Worm (Caenorhabditis elegans) whole organism, early embryonic: ENCODE results near the gene C01B10.7.

Experiments
- B0310.2 ChIP-seq: sonication (generic microtip); optimal IDR thresholded peaks from 2 replicates; lab custom pipeline; 2016; ENCODE audit warnings: mild to moderate bottlenecking, missing genetic modification characterization, missing compliant biosample characterization
- F13C5.2 ChIP-seq: sonication (generic microtip); optimal IDR thresholded peaks from 2 replicates; lab custom pipeline; 2017; ENCODE audit warnings: mild to moderate bottlenecking, missing genetic modification characterization, inconsistent platforms, missing compliant biosample characterization
- aly-1 ChIP-seq: sonication (generic microtip); optimal IDR thresholded peaks from 2 replicates; lab custom pipeline; 2016; ENCODE audit warnings: missing genetic modification characterization, missing compliant biosample characterization
- ama-1 ChIP-seq: fragments of 150-350 bp; optimal IDR thresholded peaks from 2 replicates; lab custom pipeline; 2014
- ceh-13 ChIP-seq: fragments of 200-800 bp; sonication (Bioruptor generic); optimal IDR thresholded peaks from 2 replicates; lab custom pipeline; 2018; ENCODE audit warnings: mild to moderate bottlenecking, missing genetic modification characterization, missing compliant biosample characterization
- ceh-36 ChIP-seq: sonication (generic microtip); optimal IDR thresholded peaks from 2 replicates; lab custom pipeline; 2016; ENCODE audit warnings: missing genetic modification characterization, inconsistent platforms, missing compliant biosample characterization
- ets-7 ChIP-seq: sonication (generic microtip); optimal IDR thresholded peaks from 2 replicates; lab custom pipeline; 2016; ENCODE audit warnings: missing genotype, missing genetic modification characterization, missing compliant biosample characterization
- flt-1 ChIP-seq: fragments of 200-800 bp; sonication (Bioruptor generic); IDR thresholded peaks from 2 replicates; pipeline ENCODE4 v1.3.6; 2022; ENCODE audit warnings: missing genetic modification characterization, missing compliant biosample characterization
- hmbx-1 ChIP-seq: sonication (generic microtip); optimal IDR thresholded peaks from 2 replicates; lab custom pipeline; 2016; ENCODE audit warnings: mild to moderate bottlenecking, missing genetic modification characterization, missing compliant biosample characterization
- hmg-4 ChIP-seq: fragments of 200-800 bp; sonication (Bioruptor generic); optimal IDR thresholded peaks from 2 replicates; lab custom pipeline; 2018; ENCODE audit warnings: mild to moderate bottlenecking, missing genetic modification characterization, missing compliant biosample characterization
- hnd-1 ChIP-seq: sonication (generic microtip); optimal IDR thresholded peaks from 2 replicates; lab custom pipeline; 2016; ENCODE audit warnings: missing genetic modification characterization, missing compliant biosample characterization
- pes-1 ChIP-seq: fragments of 200-800 bp; sonication (Bioruptor generic); IDR thresholded peaks from 2 replicates; pipeline ENCODE4 v1.3.6; 2022; ENCODE audit warnings: missing genetic modification reagents, missing genetic modification characterization, missing compliant biosample characterization
- scrt-1 ChIP-seq: fragments of 200-800 bp; sonication (Bioruptor generic); IDR thresholded peaks from 2 replicates; pipeline ENCODE4 v1.3.6; 2022; ENCODE audit warnings: missing genetic modification characterization, missing compliant biosample characterization
- sea-1 ChIP-seq: fragments of 200-800 bp; sonication (Bioruptor generic); conservative IDR thresholded peaks from 2 replicates; pipeline ENCODE4 v1.3.6; 2022; ENCODE audit warnings: missing genetic modification characterization, missing compliant biosample characterization
- tbx-11 ChIP-seq: fragments of 200-800 bp; sonication (Bioruptor generic); IDR thresholded peaks from 2 replicates; pipeline ENCODE4 v1.3.6; 2022; ENCODE audit warnings: missing genetic modification characterization, missing compliant biosample characterization
- tbx-37 ChIP-seq: fragments of 200-800 bp; sonication (Bioruptor generic); conservative IDR thresholded peaks from 2 replicates; pipeline ENCODE4 v1.3.6; 2022; ENCODE audit warnings: missing genetic modification reagents, missing genetic modification characterization, missing compliant biosample characterization
- tra-4 ChIP-seq: sonication (generic microtip); optimal IDR thresholded peaks from 2 replicates; lab custom pipeline; 2017; ENCODE audit warnings: missing genetic modification characterization, missing compliant biosample characterization

Gene C01B10.7

ce11 chrIV:6657519-6658031 lies 19.2 kb downstream of the C01B10.7 start, which contains the start of gene C01B10.11:
Gene C01B10.11, plus strand, starts transcription at chrIV:6657981.
- no peak for TF ChIP-seq aly-1 (tag; lab: Kevin White, UChicago)
- TF ChIP-seq ceh-36 = no peak
- no peak for TF ChIP-seq ets-7 (tag; lab: Kevin White, UChicago)
- TF ChIP-seq hnd-1 = no peak
- no peak for TF ChIP-seq pes-1 (GFP tag; lab: Robert Waterston, UW)
- no peak for TF ChIP-seq tra-4 (tag; lab: Kevin White, UChicago)
- no peak for TF ChIP-seq tbx-11 (GFP tag; lab: Robert Waterston, UW)
- TF ChIP-seq sea-1 = no peak
- TF ChIP-seq tbx-37 = no peak

- TF ChIP-seq ama-1 (lab: Kevin White, UChicago) (no peak), tra-4 (tag; lab: Kevin White, UChicago) (no peak), sea-1 (no peak), scrt-1 (GFP tag; lab: Robert Waterston, UW) (no peak), B0310.2 (tag; lab: Kevin White, UChicago) (no peak), tbx-11 (GFP tag; lab: Robert Waterston, UW) (no peak), hmbx-1 (tag; lab: Kevin White, UChicago) (no peak), aly-1 (tag; lab: Kevin White, UChicago) (no peak), hnd-1 (no peak), ceh-13 (GFP tag; lab: Kevin White, UChicago) (no peak), pes-1 (GFP tag; lab: Robert Waterston, UW) (no peak), hmg-4 (GFP tag; lab: Kevin White, UChicago) (no peak), tbx-37 (no peak), F13C5.2 (no peak), ceh-36 (no peak), flt-1 (GFP tag; lab: Robert Waterston, UW) (no peak), ets-7 (tag; lab: Kevin White, UChicago) (no peak)
Measured at ce11 chrIV:6664336-6664735, 26.0 kb downstream of the C01B10.7 start.

ce11 chrIV:6667898-6668297 lies 29.5 kb downstream of the C01B10.7 start, which contains the start of gene Y73B6A.1:
Gene Y73B6A.1, minus strand, starts transcription at chrIV:6667998.
- TF ChIP-seq F13C5.2 (no peak), flt-1 (GFP tag; lab: Robert Waterston, UW) (no peak), sea-1 (no peak), ama-1 (lab: Kevin White, UChicago) (no peak), hmbx-1 (tag; lab: Kevin White, UChicago) (no peak), hmg-4 (GFP tag; lab: Kevin White, UChicago) (no peak), aly-1 (tag; lab: Kevin White, UChicago) (no peak)
